Worm (Caenorhabditis elegans) whole organism, late embryonic: ENCODE results near the gene Y49F6C.6.

Experiments used
- ceh-14 ChIP-seq: sonication (generic microtip); optimal IDR thresholded peaks from 2 replicates; lab custom pipeline; 2016; ENCODE audit warnings: missing genotype, missing genetic modification characterization, missing compliant biosample characterization
- ceh-22 ChIP-seq: sonication (generic microtip); optimal IDR thresholded peaks from 2 replicates; lab custom pipeline; 2017; ENCODE audit warnings: missing biosample characterization, missing genetic modification characterization
- dve-1 ChIP-seq: sonication (generic microtip); optimal IDR thresholded peaks from 2 replicates; lab custom pipeline; 2017; ENCODE audit warnings: antibody characterized with exemption, mild to moderate bottlenecking, missing genetic modification characterization, missing compliant biosample characterization
- ets-4 ChIP-seq: sonication (generic microtip); optimal IDR thresholded peaks from 2 replicates; lab custom pipeline; 2016; ENCODE audit warnings: missing genetic modification characterization, missing compliant biosample characterization
- fax-1 ChIP-seq: sonication (generic microtip); optimal IDR thresholded peaks from 2 replicates; lab custom pipeline; 2016; ENCODE audit warnings: missing genotype, missing genetic modification characterization, missing compliant biosample characterization
- tbx-2 ChIP-seq: sonication (generic microtip); optimal IDR thresholded peaks from 2 replicates; lab custom pipeline; 2016; ENCODE audit warnings: missing genetic modification characterization, missing compliant biosample characterization

DNA sequence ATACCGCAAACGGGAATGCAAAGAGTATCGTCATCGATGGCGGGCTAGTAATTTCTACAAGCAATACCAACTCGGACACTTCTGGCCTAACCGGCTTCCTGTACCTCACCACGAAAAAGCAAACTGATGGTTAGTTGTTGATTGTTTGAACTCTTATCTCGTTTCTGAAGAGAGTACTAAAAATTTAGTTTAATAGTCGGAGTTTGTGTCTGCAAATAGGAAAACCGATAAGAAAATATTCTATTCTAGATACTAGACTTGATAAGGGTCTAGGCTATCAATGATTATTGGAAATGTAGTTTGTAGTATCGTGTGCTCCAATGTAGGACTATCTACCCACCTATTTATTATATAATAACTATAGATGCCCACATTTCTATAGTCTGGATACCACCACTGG, 48.2 kb downstream of the Y49F6C.6 start:
- no peak for TF ChIP-seq ceh-22 (tag; lab: Kevin White, UChicago)
- no peak for TF ChIP-seq ets-4 (tag; lab: Kevin White, UChicago)
- no peak for TF ChIP-seq ceh-14 (tag; lab: Kevin White, UChicago)
- TF ChIP-seq tbx-2 (tag; lab: Kevin White, UChicago) = no peak
- TF ChIP-seq fax-1 (tag; lab: Kevin White, UChicago) = no peak
- no peak for TF ChIP-seq dve-1
